Fruit fly (Drosophila melanogaster) whole organism, embryonic: ENCODE data around the gene twe.
A peak's percentile ranks its signal among the peaks of the same experiment; 100 is the strongest.

ENCODE experiments used
- Antp ChIP-seq: fragments of 200-800 bp; sonication (Bioruptor generic); optimal IDR thresholded peaks from 3 replicates; lab custom pipeline; 2016; ENCODE audit warnings: missing biosample characterization, missing genetic modification characterization
- Bgb ChIP-seq: fragments of 200-800 bp; sonication (Bioruptor generic); IDR thresholded peaks from 2 replicates; pipeline ENCODE4 v1.3.6; 2022; ENCODE audit warnings: missing biosample characterization, missing genetic modification characterization; ENCODE audit not compliant: partially characterized antibody
- Blimp-1 ChIP-seq: fragments of 200-800 bp; sonication (Bioruptor generic); optimal IDR thresholded peaks from 3 replicates; lab custom pipeline; 2018; ENCODE audit warnings: missing biosample characterization, missing genetic modification characterization, mild to moderate bottlenecking, moderate library complexity, missing genetic modification reagents
- CG10959 ChIP-seq: fragments of 200-800 bp; sonication (Bioruptor generic); IDR thresholded peaks from 2 replicates; pipeline ENCODE4 v1.3.6; 2022; ENCODE audit warnings: missing biosample characterization, missing genetic modification characterization
- CG11456 ChIP-seq: fragments of 200-800 bp; sonication (Bioruptor generic); IDR thresholded peaks from 3 replicates; pipeline ENCODE4 v1.3.6; 2022; ENCODE audit warnings: missing biosample characterization, missing genetic modification characterization
- CG12155 ChIP-seq: fragments of 200-800 bp; sonication (Bioruptor generic); optimal IDR thresholded peaks from 3 replicates; lab custom pipeline; 2016; ENCODE audit warnings: missing biosample characterization, missing genetic modification characterization
- CG13296 ChIP-seq: fragments of 200-800 bp; sonication (Bioruptor generic); optimal IDR thresholded peaks from 3 replicates; lab custom pipeline; 2018; ENCODE audit warnings: missing biosample characterization, mild to moderate bottlenecking, missing genetic modification characterization
- CG15479 ChIP-seq: fragments of 200-800 bp; sonication (Bioruptor generic); optimal IDR thresholded peaks from 3 replicates; lab custom pipeline; 2019; ENCODE audit warnings: missing biosample characterization, mild to moderate bottlenecking, missing genetic modification characterization, moderate library complexity
- CG1647 ChIP-seq: fragments of 200-800 bp; sonication (Bioruptor generic); optimal IDR thresholded peaks from 3 replicates; lab custom pipeline; 2016; ENCODE audit warnings: missing biosample characterization, missing genetic modification characterization
- CG17829 ChIP-seq: fragments of 200-800 bp; optimal IDR thresholded peaks from 2 replicates; lab custom pipeline; 2019; ENCODE audit warnings: missing biosample characterization, mild to moderate bottlenecking, missing genetic modification characterization, moderate library complexity
- CG2116 ChIP-seq: fragments of 200-800 bp; sonication (Bioruptor generic); optimal IDR thresholded peaks from 3 replicates; lab custom pipeline; 2018; ENCODE audit warnings: missing biosample characterization, mild to moderate bottlenecking, missing genetic modification characterization
- CG2712 ChIP-seq: fragments of 200-800 bp; optimal IDR thresholded peaks from 3 replicates; lab custom pipeline; 2019; ENCODE audit warnings: missing biosample characterization, mild to moderate bottlenecking, missing genetic modification characterization, moderate library complexity
- CG2875 ChIP-seq: fragments of 200-800 bp; sonication (Bioruptor generic); optimal IDR thresholded peaks from 2 replicates; lab custom pipeline; 2017; ENCODE audit warnings: missing biosample characterization, mild to moderate bottlenecking, missing genetic modification characterization, missing genetic modification reagents
- CG3163 ChIP-seq: fragments of 200-800 bp; sonication (Bioruptor generic); optimal IDR thresholded peaks from 3 replicates; lab custom pipeline; 2016; ENCODE audit warnings: missing biosample characterization, missing genetic modification characterization
- CG3838 ChIP-seq: fragments of 200-800 bp; sonication (Bioruptor generic); optimal IDR thresholded peaks from 3 replicates; lab custom pipeline; 2016; ENCODE audit warnings: missing biosample characterization, missing genetic modification characterization
- CG3995 ChIP-seq: fragments of 200-800 bp; sonication (Bioruptor generic); optimal IDR thresholded peaks from 3 replicates; lab custom pipeline; 2016; ENCODE audit warnings: missing biosample characterization, missing genetic modification characterization
- CG42726 ChIP-seq: fragments of 200-800 bp; sonication (Bioruptor generic); IDR thresholded peaks from 2 replicates; pipeline ENCODE4 v1.3.6; 2022; ENCODE audit warnings: missing biosample characterization, missing genetic modification characterization; ENCODE audit not compliant: partially characterized antibody
- CG4328 ChIP-seq: fragments of 200-800 bp; sonication (Bioruptor generic); optimal IDR thresholded peaks from 3 replicates; lab custom pipeline; 2017; ENCODE audit warnings: missing biosample characterization, missing genetic modification reagents, missing genetic modification characterization
- CG6683 ChIP-seq: fragments of 200-800 bp; sonication (Bioruptor generic); optimal IDR thresholded peaks from 2 replicates; lab custom pipeline; 2017; ENCODE audit warnings: missing biosample characterization, mild to moderate bottlenecking, missing genetic modification characterization, missing genetic modification reagents
- CG7839 ChIP-seq: fragments of 200-800 bp; sonication (Bioruptor generic); optimal IDR thresholded peaks from 3 replicates; lab custom pipeline; 2018; ENCODE audit warnings: missing biosample characterization, mild to moderate bottlenecking, missing genetic modification characterization, moderate library complexity
- CG9727 ChIP-seq: fragments of 200-800 bp; sonication (Bioruptor generic); optimal IDR thresholded peaks from 3 replicates; lab custom pipeline; 2017; ENCODE audit warnings: missing biosample characterization, mild to moderate bottlenecking, missing genetic modification characterization
- Dp ChIP-seq: fragments of 200-800 bp; sonication (Bioruptor generic); optimal IDR thresholded peaks from 2 replicates; lab custom pipeline; 2018; ENCODE audit warnings: missing biosample characterization, mild to moderate bottlenecking, missing genetic modification characterization, moderate library complexity
- Dref ChIP-seq: fragments of 200-800 bp; sonication (Bioruptor generic); IDR thresholded peaks from 2 replicates; pipeline ENCODE4 v1.3.6; 2022; ENCODE audit warnings: missing biosample characterization, missing genetic modification characterization
- Hmx ChIP-seq: fragments of 200-800 bp; sonication (Bioruptor generic); optimal IDR thresholded peaks from 2 replicates; lab custom pipeline; 2016; ENCODE audit warnings: missing biosample characterization, missing genetic modification characterization
- Hr39 ChIP-seq: fragments of >200 bp; optimal IDR thresholded peaks from 2 replicates; lab custom pipeline; 2017
- Mrtf ChIP-seq: fragments of 200-800 bp; sonication (Bioruptor generic); IDR thresholded peaks from 3 replicates; pipeline ENCODE4 v1.3.6; 2022; ENCODE audit warnings: missing biosample characterization, missing genetic modification characterization
- Nf-YB ChIP-seq: fragments of 200-800 bp; sonication (Bioruptor generic); optimal IDR thresholded peaks from 3 replicates; lab custom pipeline; 2019; ENCODE audit warnings: missing biosample characterization, mild to moderate bottlenecking, missing genetic modification characterization, moderate library complexity
- Sin3A ChIP-seq: fragments of >200 bp; optimal IDR thresholded peaks from 2 replicates; lab custom pipeline; 2018
- Trl ChIP-seq, 3 experiments: fragments of >200 bp in 2 of 3; fragments of 200-800 bp in 1 of 3; sonication (Bioruptor generic) in 1 of 3; optimal IDR thresholded peaks; 2 replicates in 1 of 3; 3 replicates in 2 of 3; lab custom pipeline; 2016 to 2017; ENCODE audit warnings: missing biosample characterization in 1 of 3, missing genetic modification characterization in 1 of 3
- bsh ChIP-seq, 2 experiments: fragments of 200-800 bp; sonication (Bioruptor generic); optimal IDR thresholded peaks; 2 replicates each; lab custom pipeline; 2017 to 2018; ENCODE audit warnings: mild to moderate bottlenecking in 2 of 2, missing biosample characterization in 2 of 2, missing genetic modification characterization in 2 of 2, moderate library complexity in 1 of 2
- crc ChIP-seq: fragments of 200-800 bp; sonication (Bioruptor generic); optimal IDR thresholded peaks from 2 replicates; lab custom pipeline; 2016; ENCODE audit warnings: missing biosample characterization, missing genetic modification characterization
- crol ChIP-seq: fragments of 200-800 bp; sonication (Bioruptor generic); IDR thresholded peaks from 2 replicates; pipeline ENCODE4 v1.3.6; 2022; ENCODE audit warnings: missing biosample characterization, missing genetic modification characterization
- dm ChIP-seq: fragments of 200-800 bp; sonication (Bioruptor generic); optimal IDR thresholded peaks from 3 replicates; lab custom pipeline; 2016; ENCODE audit warnings: missing biosample characterization, missing genetic modification characterization
- dmrt99B ChIP-seq: fragments of 200-800 bp; sonication (Bioruptor generic); optimal IDR thresholded peaks from 2 replicates; lab custom pipeline; 2018; ENCODE audit warnings: missing biosample characterization, mild to moderate bottlenecking, missing genetic modification characterization, moderate library complexity
- hbn ChIP-seq: fragments of 200-800 bp; sonication (Bioruptor generic); IDR thresholded peaks from 2 replicates; pipeline ENCODE4 v1.3.6; 2022; ENCODE audit warnings: missing biosample characterization, missing genetic modification characterization; ENCODE audit not compliant: partially characterized antibody
- lbe ChIP-seq: fragments of 200-800 bp; sonication (Bioruptor generic); optimal IDR thresholded peaks from 2 replicates; lab custom pipeline; 2016; ENCODE audit warnings: missing biosample characterization, mild to moderate bottlenecking, missing genetic modification characterization
- lov ChIP-seq, 2 experiments: fragments of 200-800 bp in 1 of 2; fragments of >200 bp in 1 of 2; sonication (Bioruptor generic) in 1 of 2; IDR thresholded peaks in 1 of 2; optimal IDR thresholded peaks in 1 of 2; 2 replicates in 1 of 2; 3 replicates in 1 of 2; pipeline versions ENCODE4 v1.3.6 to Lab custom; 2017 to 2022; ENCODE audit warnings: missing biosample characterization in 1 of 2, missing genetic modification characterization in 1 of 2
- nmo ChIP-seq: fragments of 200-800 bp; sonication (Bioruptor generic); optimal IDR thresholded peaks from 2 replicates; lab custom pipeline; 2018; ENCODE audit warnings: missing biosample characterization, mild to moderate bottlenecking, missing genetic modification characterization, moderate library complexity
- onecut ChIP-seq: fragments of 200-800 bp; sonication (Bioruptor generic); IDR thresholded peaks from 2 replicates; pipeline ENCODE4 v1.3.6; 2022; ENCODE audit warnings: missing biosample characterization, missing genetic modification characterization
- org-1 ChIP-seq: fragments of 200-800 bp; sonication (Bioruptor generic); optimal IDR thresholded peaks from 2 replicates; lab custom pipeline; 2017; ENCODE audit warnings: missing biosample characterization, missing genetic modification characterization
- pb ChIP-seq: fragments of 200-800 bp; sonication (Bioruptor generic); optimal IDR thresholded peaks from 3 replicates; lab custom pipeline; 2016; ENCODE audit warnings: missing biosample characterization, missing genetic modification characterization
- phol ChIP-seq: fragments of 200-800 bp; sonication (Bioruptor generic); optimal IDR thresholded peaks from 3 replicates; lab custom pipeline; 2018; ENCODE audit warnings: missing biosample characterization, mild to moderate bottlenecking, missing genetic modification characterization, moderate library complexity
- prd ChIP-seq, 3 experiments: fragments of >200 bp in 2 of 3; fragments of 200-800 bp in 1 of 3; sonication (Bioruptor generic) in 1 of 3; optimal IDR thresholded peaks in 2 of 3; IDR thresholded peaks in 1 of 3; 2 replicates in 2 of 3; 3 replicates in 1 of 3; pipeline versions ENCODE4 v1.3.6 to Lab custom; 2017 to 2022; ENCODE audit warnings: missing biosample characterization in 1 of 3, missing genetic modification characterization in 1 of 3
- pros ChIP-seq: fragments of 200-800 bp; sonication (Bioruptor generic); optimal IDR thresholded peaks from 3 replicates; lab custom pipeline; 2019; ENCODE audit warnings: missing biosample characterization, mild to moderate bottlenecking, missing genetic modification characterization, moderate library complexity
- run ChIP-seq: fragments of 200-800 bp; sonication (Bioruptor generic); optimal IDR thresholded peaks from 3 replicates; lab custom pipeline; 2018; ENCODE audit warnings: missing biosample characterization, mild to moderate bottlenecking, missing genetic modification characterization
- salm ChIP-seq: fragments of 200-800 bp; sonication (Bioruptor generic); optimal IDR thresholded peaks from 2 replicates; lab custom pipeline; 2018; ENCODE audit warnings: missing biosample characterization, mild to moderate bottlenecking, missing genetic modification characterization
- scrt ChIP-seq: fragments of 200-800 bp; sonication (Bioruptor generic); optimal IDR thresholded peaks from 2 replicates; lab custom pipeline; 2018; ENCODE audit warnings: missing biosample characterization, mild to moderate bottlenecking, missing genetic modification characterization, moderate library complexity
- unc-4 ChIP-seq: fragments of 200-800 bp; sonication (Bioruptor generic); IDR thresholded peaks from 2 replicates; pipeline ENCODE4 v1.3.6; 2022; ENCODE audit warnings: missing biosample characterization, missing genetic modification characterization; ENCODE audit not compliant: partially characterized antibody

The twe gene

DNA sequence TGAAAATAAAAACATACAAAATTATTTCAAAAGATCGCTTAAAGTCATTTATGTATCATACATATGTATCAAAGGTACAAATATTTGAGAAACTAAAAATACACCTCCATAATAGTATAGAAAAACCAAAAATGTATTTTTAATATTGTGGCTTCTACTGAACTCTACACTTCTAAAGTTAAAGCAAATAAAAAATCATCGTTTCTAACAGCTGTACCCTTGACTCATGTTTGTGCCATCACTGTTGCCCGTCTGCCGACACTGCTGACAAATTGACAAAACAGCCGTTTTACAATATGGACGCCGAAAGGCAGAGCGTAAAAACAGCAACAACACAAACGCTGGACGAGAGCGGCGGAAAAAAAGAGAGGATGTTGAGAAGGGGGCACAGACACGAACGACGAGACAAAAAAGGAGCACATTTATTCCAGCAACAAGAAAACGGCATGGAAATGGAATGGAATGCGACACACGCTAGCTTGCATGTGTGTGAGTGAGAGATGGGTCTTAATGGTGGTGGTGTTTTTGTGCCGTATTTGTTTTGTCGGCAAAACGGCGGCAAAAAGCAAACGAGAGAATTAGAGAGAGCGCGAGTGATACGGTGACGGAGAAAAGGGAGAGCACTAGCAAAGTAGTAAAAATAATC is 24.8 kb upstream of the twe start (continued):
- TF ChIP-seq Trl (optimal IDR thresholded peaks at IDR 0.05; lab: Kevin White, UChicago) = peak; percentile 83 to 93
- peak; percentile 27 for TF ChIP-seq Trl (GFP tag; optimal IDR thresholded peaks at IDR 0.05; lab: Kevin White, UChicago)
- no peak for TF ChIP-seq CG42726 (GFP tag; lab: Robert Waterston, UW)
- no peak for TF ChIP-seq lbe (GFP tag; lab: Kevin White, UChicago)
- TF ChIP-seq pros (GFP tag; lab: Kevin White, UChicago) = peak; percentile 79
- TF ChIP-seq org-1 (GFP tag; lab: Kevin White, UChicago) = peak; percentile 74
- TF ChIP-seq Sin3A (lab: Kevin White, UChicago) = no peak
- peak; percentile 31 to 82 for TF ChIP-seq bsh (GFP tag; optimal IDR thresholded peaks at IDR 0.05; lab: Kevin White, UChicago)
- TF ChIP-seq Antp (GFP tag; lab: Kevin White, UChicago) = peak; percentile 67
- TF ChIP-seq onecut (GFP tag; lab: Robert Waterston, UW) = peak; percentile 96
- no peak for TF ChIP-seq Mrtf (GFP tag; lab: Robert Waterston, UW)
- TF ChIP-seq CG13296 (GFP tag; lab: Kevin White, UChicago) = peak; percentile 55
- TF ChIP-seq CG3995 (GFP tag; lab: Kevin White, UChicago) = peak; percentile 62
- no peak for TF ChIP-seq hbn
- peak; percentile 51 for TF ChIP-seq CG1647
- no peak for TF ChIP-seq lov (optimal IDR thresholded peaks at IDR 0.05; lab: Kevin White, UChicago)
- no peak for TF ChIP-seq lov (GFP tag; IDR thresholded peaks at IDR 0.05; lab: Robert Waterston, UW)
- TF ChIP-seq run (tag; lab: Kevin White, UChicago) = peak; percentile 74
- peak; percentile 66 for TF ChIP-seq Nf-YB (GFP tag; lab: Kevin White, UChicago)
- peak; percentile 90 for TF ChIP-seq CG15479 (GFP tag; lab: Kevin White, UChicago)
- peak; percentile 77 for TF ChIP-seq CG3838
- TF ChIP-seq pb (GFP tag; lab: Kevin White, UChicago) = peak; percentile 83
- TF ChIP-seq crol (GFP tag; lab: Robert Waterston, UW) = no peak
- peak; percentile 69 for TF ChIP-seq dm (GFP tag; lab: Kevin White, UChicago)
- TF ChIP-seq salm (tag; lab: Kevin White, UChicago) = peak; percentile 75
- peak; percentile 85 for TF ChIP-seq dmrt99B (tag; lab: Kevin White, UChicago)
- no peak for TF ChIP-seq Dp (GFP tag; lab: Kevin White, UChicago)
- TF ChIP-seq CG6683 = peak; percentile 67
- TF ChIP-seq CG11456 = no peak
- TF ChIP-seq CG10959 = no peak
- TF ChIP-seq CG12155 (GFP tag; lab: Kevin White, UChicago) = peak; percentile 77
- peak; percentile 41 for TF ChIP-seq Hmx (GFP tag; lab: Kevin White, UChicago)
- TF ChIP-seq unc-4 (GFP tag; lab: Robert Waterston, UW) = no peak
- no peak for TF ChIP-seq prd (optimal IDR thresholded peaks at IDR 0.05; lab: Kevin White, UChicago)
- no peak for TF ChIP-seq prd (GFP tag; IDR thresholded peaks at IDR 0.05; lab: Robert Waterston, UW)
- peak; percentile 69 for TF ChIP-seq scrt (GFP tag; lab: Kevin White, UChicago)
- no peak for TF ChIP-seq Bgb (GFP tag; lab: Robert Waterston, UW)
- peak; percentile 69 for TF ChIP-seq crc (GFP tag; lab: Kevin White, UChicago)
- peak; percentile 90 for TF ChIP-seq CG2712 (tag; lab: Kevin White, UChicago)
- TF ChIP-seq phol = peak; percentile 93
- no peak for TF ChIP-seq Hr39 (lab: Kevin White, UChicago)
- peak; percentile 87 for TF ChIP-seq CG7839 (tag; lab: Kevin White, UChicago)
- TF ChIP-seq CG4328 (GFP tag; lab: Kevin White, UChicago) = peak; percentile 71
- TF ChIP-seq CG2116 (GFP tag; lab: Kevin White, UChicago) = peak; percentile 58
- TF ChIP-seq Blimp-1 (GFP tag; lab: Kevin White, UChicago) = peak; percentile 79
- TF ChIP-seq CG17829 (tag; lab: Kevin White, UChicago) = peak; percentile 86
- peak; percentile 59 for TF ChIP-seq CG2875
- peak; percentile 86 for TF ChIP-seq CG9727 (GFP tag; lab: Kevin White, UChicago)
- TF ChIP-seq nmo (GFP tag; lab: Kevin White, UChicago) = peak; percentile 83
- no peak for TF ChIP-seq Dref
- peak; percentile 65 for TF ChIP-seq CG3163 (GFP tag; lab: Kevin White, UChicago)
